Worm (Caenorhabditis elegans) whole organism, late embryonic: Measurements from ENCODE around the gene ZK1251.3.

Experiments
- C08G9.2 ChIP-seq: sonication (generic microtip); optimal IDR thresholded peaks from 2 replicates; lab custom pipeline; 2016; ENCODE audit warnings: mild to moderate bottlenecking, missing genetic modification characterization, moderate library complexity, missing compliant biosample characterization
- F13H6.1 ChIP-seq: sonication (generic microtip); optimal IDR thresholded peaks from 2 replicates; lab custom pipeline; 2016; ENCODE audit warnings: missing genetic modification characterization, missing compliant biosample characterization
- K02D7.2 ChIP-seq: sonication (generic microtip); optimal IDR thresholded peaks from 2 replicates; lab custom pipeline; 2017; ENCODE audit warnings: mild to moderate bottlenecking, missing genetic modification characterization, missing compliant biosample characterization
- T23F11.4 ChIP-seq: fragments of 200-800 bp; sonication (Bioruptor generic); optimal IDR thresholded peaks from 2 replicates; lab custom pipeline; 2018; ENCODE audit warnings: mild to moderate bottlenecking, missing genetic modification characterization, missing compliant biosample characterization
- Y22D7AL.16 ChIP-seq: sonication (generic microtip); optimal IDR thresholded peaks from 2 replicates; lab custom pipeline; 2016; ENCODE audit warnings: missing genetic modification characterization, missing compliant biosample characterization
- ahr-1 ChIP-seq: sonication (generic microtip); optimal IDR thresholded peaks from 2 replicates; lab custom pipeline; 2016; ENCODE audit warnings: missing genetic modification characterization, missing compliant biosample characterization
- ceh-14 ChIP-seq: sonication (generic microtip); optimal IDR thresholded peaks from 2 replicates; lab custom pipeline; 2016; ENCODE audit warnings: missing genotype, missing genetic modification characterization, missing compliant biosample characterization
- ceh-24 ChIP-seq: sonication (generic microtip); optimal IDR thresholded peaks from 2 replicates; lab custom pipeline; 2016; ENCODE audit warnings: mild to moderate bottlenecking, missing genetic modification characterization, missing compliant biosample characterization
- ceh-30 ChIP-seq: fragments of 150-350 bp; optimal IDR thresholded peaks from 2 replicates; lab custom pipeline; 2014; ENCODE audit warnings: missing biosample characterization, missing genetic modification characterization
- ceh-31 ChIP-seq: sonication (generic microtip); optimal IDR thresholded peaks from 2 replicates; lab custom pipeline; 2016; ENCODE audit warnings: missing genetic modification characterization, missing compliant biosample characterization
- ceh-34 ChIP-seq: sonication (generic microtip); optimal IDR thresholded peaks from 2 replicates; lab custom pipeline; 2016; ENCODE audit warnings: mild to moderate bottlenecking, missing genetic modification characterization, missing compliant biosample characterization
- ceh-45 ChIP-seq: fragments of 200-800 bp; sonication (Bioruptor generic); IDR thresholded peaks from 2 replicates; pipeline ENCODE4 v1.3.6; 2022; ENCODE audit warnings: missing genetic modification reagents, missing genetic modification characterization, missing compliant biosample characterization
- ceh-6 ChIP-seq: fragments of 200-800 bp; sonication (Bioruptor generic); optimal IDR thresholded peaks from 2 replicates; lab custom pipeline; 2018; ENCODE audit warnings: mild to moderate bottlenecking, missing genetic modification characterization, missing compliant biosample characterization
- dmd-4 ChIP-seq: sonication (generic microtip); optimal IDR thresholded peaks from 2 replicates; lab custom pipeline; 2016; ENCODE audit warnings: borderline replicate concordance, missing genetic modification characterization, missing compliant biosample characterization
- dve-1 ChIP-seq: sonication (generic microtip); optimal IDR thresholded peaks from 2 replicates; lab custom pipeline; 2017; ENCODE audit warnings: antibody characterized with exemption, mild to moderate bottlenecking, missing genetic modification characterization, missing compliant biosample characterization
- elt-2 ChIP-seq: sonication (generic microtip); optimal IDR thresholded peaks from 2 replicates; lab custom pipeline; 2016; ENCODE audit warnings: missing genetic modification reagents, missing genetic modification characterization, missing compliant biosample characterization
- elt-4 ChIP-seq: sonication (generic microtip); optimal IDR thresholded peaks from 2 replicates; lab custom pipeline; 2016; ENCODE audit warnings: missing genetic modification characterization, missing compliant biosample characterization
- ets-4 ChIP-seq: sonication (generic microtip); optimal IDR thresholded peaks from 2 replicates; lab custom pipeline; 2016; ENCODE audit warnings: missing genetic modification characterization, missing compliant biosample characterization
- eyg-1 ChIP-seq: sonication (generic microtip); optimal IDR thresholded peaks from 2 replicates; lab custom pipeline; 2016; ENCODE audit warnings: missing genotype, missing genetic modification characterization, missing compliant biosample characterization
- fkh-6 ChIP-seq: sonication (generic microtip); optimal IDR thresholded peaks from 2 replicates; lab custom pipeline; 2016; ENCODE audit warnings: missing genetic modification characterization, missing compliant biosample characterization
- gmeb-2 ChIP-seq: sonication (generic microtip); optimal IDR thresholded peaks from 2 replicates; lab custom pipeline; 2016; ENCODE audit warnings: missing genetic modification characterization, inconsistent platforms, missing compliant biosample characterization
- hlh-30 ChIP-seq: sonication (generic microtip); optimal IDR thresholded peaks from 2 replicates; lab custom pipeline; 2017; ENCODE audit warnings: antibody characterized with exemption, missing genetic modification characterization, missing compliant biosample characterization; ENCODE audit not compliant: insufficient read depth
- lim-6 ChIP-seq: sonication (generic microtip); optimal IDR thresholded peaks from 2 replicates; lab custom pipeline; 2016; ENCODE audit warnings: missing genetic modification characterization, missing compliant biosample characterization
- lin-11 ChIP-seq: fragments of 200-800 bp; sonication (Bioruptor generic); optimal IDR thresholded peaks from 2 replicates; lab custom pipeline; 2018; ENCODE audit warnings: mild to moderate bottlenecking, missing genetic modification characterization, missing compliant biosample characterization
- madf-2 ChIP-seq: sonication (generic microtip); optimal IDR thresholded peaks from 2 replicates; lab custom pipeline; 2017; ENCODE audit warnings: missing genetic modification characterization, missing compliant biosample characterization
- mec-3 ChIP-seq: sonication (generic microtip); optimal IDR thresholded peaks from 2 replicates; lab custom pipeline; 2016; ENCODE audit warnings: borderline replicate concordance, missing genetic modification characterization, missing compliant biosample characterization
- nfya-1 ChIP-seq: sonication (generic microtip); optimal IDR thresholded peaks from 2 replicates; lab custom pipeline; 2017; ENCODE audit warnings: missing genetic modification characterization, mild to moderate bottlenecking, missing compliant biosample characterization, antibody characterized with exemption, moderate library complexity
- nhr-11 ChIP-seq: fragments of 150-350 bp; optimal IDR thresholded peaks from 2 replicates; lab custom pipeline; 2014; ENCODE audit warnings: missing biosample characterization, missing genetic modification characterization
- odd-2 ChIP-seq: sonication (generic microtip); optimal IDR thresholded peaks from 2 replicates; lab custom pipeline; 2017; ENCODE audit warnings: antibody characterized with exemption, mild to moderate bottlenecking, missing genetic modification characterization, missing compliant biosample characterization
- pag-3 ChIP-seq: sonication (generic microtip); optimal IDR thresholded peaks from 2 replicates; lab custom pipeline; 2016; ENCODE audit warnings: missing compliant biosample characterization, missing genetic modification characterization, borderline replicate concordance
- pax-1 ChIP-seq: fragments of 150-350 bp; optimal IDR thresholded peaks from 2 replicates; lab custom pipeline; 2014; ENCODE audit warnings: missing biosample characterization, missing genetic modification characterization
- pha-2 ChIP-seq: sonication (generic microtip); optimal IDR thresholded peaks from 2 replicates; lab custom pipeline; 2017; ENCODE audit warnings: mild to moderate bottlenecking, missing genetic modification characterization, missing compliant biosample characterization
- pha-4 ChIP-seq: fragments of 150-350 bp; optimal IDR thresholded peaks from 2 replicates; lab custom pipeline; 2018; ENCODE audit warnings: missing biosample characterization, missing genetic modification reagents, missing genetic modification characterization
- pqm-1 ChIP-seq: sonication (generic microtip); optimal IDR thresholded peaks from 2 replicates; lab custom pipeline; 2016; ENCODE audit warnings: missing genetic modification characterization, missing compliant biosample characterization
- pros-1 ChIP-seq: fragments of 150-350 bp; optimal IDR thresholded peaks from 2 replicates; lab custom pipeline; 2014; ENCODE audit warnings: missing biosample characterization, missing genetic modification reagents, missing genetic modification characterization
- ref-2 ChIP-seq: sonication (generic microtip); optimal IDR thresholded peaks from 2 replicates; lab custom pipeline; 2016; ENCODE audit warnings: missing genetic modification characterization, missing compliant biosample characterization
- rnt-1 ChIP-seq: sonication (generic microtip); optimal IDR thresholded peaks from 2 replicates; lab custom pipeline; 2016; ENCODE audit warnings: missing genetic modification characterization, missing compliant biosample characterization
- sox-2 ChIP-seq: fragments of 200-800 bp; sonication (Bioruptor generic); IDR thresholded peaks from 2 replicates; pipeline ENCODE4 v1.3.6; 2022; ENCODE audit warnings: missing genetic modification reagents, missing genetic modification characterization, missing compliant biosample characterization
- sox-4 ChIP-seq: sonication (generic microtip); optimal IDR thresholded peaks from 2 replicates; lab custom pipeline; 2017; ENCODE audit warnings: mild to moderate bottlenecking, missing genetic modification characterization, inconsistent platforms, missing compliant biosample characterization
- syd-9 ChIP-seq: sonication (generic microtip); optimal IDR thresholded peaks from 2 replicates; lab custom pipeline; 2016; ENCODE audit warnings: mild to moderate bottlenecking, missing genetic modification characterization, moderate library complexity, missing compliant biosample characterization
- tbx-7 ChIP-seq: sonication (generic microtip); optimal IDR thresholded peaks from 2 replicates; lab custom pipeline; 2016; ENCODE audit warnings: missing genotype, missing genetic modification characterization, missing compliant biosample characterization
- unc-42 ChIP-seq: sonication (generic microtip); optimal IDR thresholded peaks from 2 replicates; lab custom pipeline; 2016; ENCODE audit warnings: missing genotype, missing genetic modification characterization, missing compliant biosample characterization
- unc-55 ChIP-seq: sonication (generic microtip); optimal IDR thresholded peaks from 2 replicates; lab custom pipeline; 2017; ENCODE audit warnings: missing biosample characterization, missing genetic modification reagents, missing genetic modification characterization

Gene ZK1251.3

DNA sequence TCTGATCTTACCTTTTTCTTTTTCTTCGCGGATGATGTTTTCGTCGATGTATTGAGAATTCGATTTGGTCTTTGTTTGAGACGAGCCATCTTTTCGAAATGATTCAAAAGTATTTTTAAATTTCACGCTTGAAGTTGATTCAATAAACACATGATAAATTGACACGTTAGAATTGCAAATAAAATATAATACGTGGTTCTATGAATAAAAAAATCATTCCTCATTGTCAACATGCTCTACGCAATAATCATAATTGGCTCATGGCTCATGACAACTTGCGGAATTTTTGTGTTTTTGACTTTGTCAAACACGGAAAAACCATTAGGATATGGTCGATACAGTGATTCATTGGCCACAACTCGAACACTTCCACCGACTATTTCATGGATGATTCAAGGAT is at the start of gene ZK1251.3, which contains the start of gene htas-1:
ZK1251.3 (plus strand) TSS at position 226 of the 400 bp plus-strand sequence.
htas-1 (minus strand) TSS at position 101 of the 400 bp plus-strand sequence.
- TF ChIP-seq lin-11 (no peak), rnt-1 (tag; lab: Kevin White, UChicago) (no peak)
- TF ChIP-seq, all 69 proteins: peak for 0

DNA sequence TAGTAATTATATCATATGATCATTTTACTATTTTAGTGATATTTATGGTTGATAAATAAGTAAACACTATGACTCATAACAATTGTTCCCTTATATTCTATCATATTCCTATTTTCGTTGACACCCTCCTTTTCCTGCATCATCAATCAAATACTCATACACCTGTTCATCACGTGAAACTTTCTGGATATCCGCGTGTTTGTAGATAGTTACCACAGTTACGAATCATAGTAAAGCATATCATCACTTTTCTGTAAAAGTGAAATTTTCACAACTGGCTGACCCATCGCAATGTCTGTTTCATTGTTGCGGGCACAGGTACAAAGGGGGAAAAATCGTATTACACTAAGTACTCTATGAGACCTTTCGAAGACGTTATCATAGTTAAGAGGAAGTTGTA is 49.6 kb upstream of the ZK1251.3 start:
- no peak for TF ChIP-seq madf-2 (tag; lab: Kevin White, UChicago)
- no peak for TF ChIP-seq elt-4 (tag; lab: Kevin White, UChicago)
- no peak for TF ChIP-seq K02D7.2 (tag; lab: Kevin White, UChicago)
- no peak for TF ChIP-seq F13H6.1
- TF ChIP-seq lim-6: no peak
- TF ChIP-seq pha-4 (tag; lab: Kevin White, UChicago): no peak
- TF ChIP-seq pqm-1 (tag; lab: Kevin White, UChicago): no peak
- TF ChIP-seq dmd-4 (tag; lab: Kevin White, UChicago): no peak
- TF ChIP-seq odd-2 (tag; lab: Kevin White, UChicago): no peak
- no peak for TF ChIP-seq pax-1
- TF ChIP-seq ceh-34 (tag; lab: Kevin White, UChicago): no peak
- TF ChIP-seq mec-3: no peak
- no peak for TF ChIP-seq dve-1 (tag; lab: Kevin White, UChicago)
- TF ChIP-seq pha-2 (tag; lab: Kevin White, UChicago): no peak
- no peak for TF ChIP-seq C08G9.2
- TF ChIP-seq pros-1 (tag; lab: Kevin White, UChicago): no peak
- TF ChIP-seq eyg-1 (tag; lab: Kevin White, UChicago): no peak
- no peak for TF ChIP-seq tbx-7 (tag; lab: Kevin White, UChicago)
- no peak for TF ChIP-seq nhr-11 (tag; lab: Kevin White, UChicago)

DNA sequence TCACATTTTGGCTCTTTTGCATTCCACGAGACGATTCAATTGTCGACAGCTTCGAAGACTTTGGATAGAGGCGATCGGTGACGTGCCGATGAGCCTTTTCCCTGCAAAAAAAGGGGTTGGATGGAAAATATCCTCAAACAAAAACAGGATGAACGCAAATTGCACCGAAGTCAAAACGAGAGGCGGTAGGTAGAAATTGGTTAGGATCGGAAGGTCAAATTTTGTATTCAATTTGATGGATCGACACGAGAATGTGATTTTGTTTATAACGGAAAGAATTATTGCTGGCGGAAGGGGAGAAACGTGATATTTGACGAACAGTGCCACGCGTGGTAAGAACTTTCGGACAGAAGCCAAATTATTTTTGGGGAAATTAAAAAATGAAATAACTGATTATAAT is 48.6 kb upstream of the ZK1251.3 start, which contains the start of gene mca-1:
mca-1 (minus strand) TSS at position 101 of the 400 bp plus-strand sequence.
- no peak for TF ChIP-seq ref-2 (tag; lab: Kevin White, UChicago)
- TF ChIP-seq, all 69 proteins: peak for 0

DNA sequence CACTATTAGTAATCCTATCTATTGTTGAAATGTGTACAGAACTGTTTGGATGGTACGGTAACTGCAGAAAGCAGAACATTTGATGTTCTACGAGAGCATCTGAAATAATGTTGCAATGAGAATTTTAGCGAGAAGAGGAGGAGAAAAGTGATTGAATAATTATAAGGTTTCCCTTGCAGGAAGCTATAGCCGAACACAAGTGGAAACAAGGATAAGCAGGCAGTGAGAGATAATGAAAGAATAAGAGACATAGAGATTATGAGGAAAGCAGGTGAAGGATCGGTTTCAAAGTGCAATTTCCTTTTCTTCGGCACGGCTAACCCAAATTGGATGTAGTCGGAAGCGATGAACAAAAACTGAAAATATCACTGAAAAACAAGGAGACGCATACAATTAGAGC is 41.5 kb upstream of the ZK1251.3 start, which contains the start of gene del-2:
del-2 (minus strand) TSS at position 101 of the 400 bp plus-strand sequence.
- TF ChIP-seq hlh-30 (no peak), ceh-14 (peak; percentile 15)

DNA sequence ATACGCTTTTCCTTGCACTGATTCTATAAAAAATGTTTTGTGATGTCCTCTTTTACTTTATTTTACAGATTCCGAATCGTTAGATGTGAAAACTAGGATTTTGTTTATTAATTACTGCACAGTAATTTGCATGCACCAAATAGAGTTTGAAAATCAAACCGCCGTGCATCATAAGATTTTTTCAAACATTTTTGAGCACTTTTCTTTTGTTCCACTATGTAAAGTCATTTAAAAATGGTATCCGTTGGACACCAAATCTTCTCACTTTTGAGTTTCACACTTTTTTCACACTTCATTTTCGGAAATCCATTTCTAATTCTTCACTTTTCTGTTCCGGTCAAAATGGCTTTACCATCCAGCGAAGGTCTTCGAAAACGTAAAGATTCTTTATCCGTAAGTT is 40.3 kb upstream of the ZK1251.3 start, which contains the start of gene degl-2:
degl-2 (plus strand) TSS at position 301 of the 400 bp plus-strand sequence.
- no peak for TF ChIP-seq eyg-1 (tag; lab: Kevin White, UChicago)
- TF ChIP-seq C08G9.2: no peak
- no peak for TF ChIP-seq ceh-30
- no peak for TF ChIP-seq nfya-1 (tag; lab: Kevin White, UChicago)
- TF ChIP-seq gmeb-2 (tag; lab: Kevin White, UChicago): no peak
- TF ChIP-seq T23F11.4: no peak
- no peak for TF ChIP-seq sox-2 (GFP tag; lab: Robert Waterston, UW)
- no peak for TF ChIP-seq ceh-45 (GFP tag; lab: Robert Waterston, UW)
- no peak for TF ChIP-seq ceh-6 (GFP tag; lab: Kevin White, UChicago)

DNA sequence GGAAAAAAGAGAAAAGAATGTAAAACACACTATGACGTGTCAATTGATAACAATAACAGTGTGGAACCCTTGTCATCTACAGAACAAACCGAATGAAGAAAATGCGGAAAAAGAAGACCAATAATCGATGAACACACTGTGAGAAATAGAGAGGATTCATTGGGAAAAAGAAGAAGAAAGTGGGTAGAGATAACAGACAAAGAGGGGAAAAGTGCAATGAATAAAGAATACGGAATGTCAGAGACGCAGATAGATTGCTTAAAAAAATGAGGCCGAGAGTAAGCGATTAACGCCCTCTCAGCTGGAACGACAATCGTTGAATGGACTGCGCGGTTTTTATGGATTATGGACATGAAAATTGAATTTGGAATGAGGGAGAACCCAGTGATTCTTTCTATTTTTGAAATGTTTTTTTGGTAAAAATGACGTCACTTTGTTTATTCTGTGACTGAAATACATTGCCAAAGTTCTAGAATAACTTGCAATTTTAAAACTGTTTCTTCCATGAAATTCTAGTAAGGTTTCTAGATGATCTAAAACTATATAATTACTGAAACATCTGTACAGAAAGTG is 35.6 kb upstream of the ZK1251.3 start, which contains the start of gene amph-1:
amph-1 (minus strand) TSS at position 85 of the 573 bp plus-strand sequence.
- TF ChIP-seq pag-3 (tag; lab: Kevin White, UChicago): no peak
- TF ChIP-seq ref-2 (tag; lab: Kevin White, UChicago): no peak
- TF ChIP-seq ceh-31 (tag; lab: Kevin White, UChicago): peak; percentile 43
- TF ChIP-seq ceh-14: no peak
- no peak for TF ChIP-seq ahr-1 (tag; lab: Kevin White, UChicago)
- no peak for TF ChIP-seq elt-2
- TF ChIP-seq sox-2 (GFP tag; lab: Robert Waterston, UW): no peak
- TF ChIP-seq sox-4 (tag; lab: Kevin White, UChicago): no peak
- TF ChIP-seq syd-9 (tag; lab: Kevin White, UChicago): no peak
- no peak for TF ChIP-seq ceh-24
- TF ChIP-seq unc-42 (tag; lab: Kevin White, UChicago): peak; percentile 11
- peak; percentile 25 for TF ChIP-seq unc-55
- TF ChIP-seq pros-1 (tag; lab: Kevin White, UChicago): no peak
- no peak for TF ChIP-seq lin-11
- TF ChIP-seq Y22D7AL.16 (tag; lab: Kevin White, UChicago): no peak
- no peak for TF ChIP-seq K02D7.2 (tag; lab: Kevin White, UChicago)
- peak; percentile 17 for TF ChIP-seq nfya-1 (tag; lab: Kevin White, UChicago)
- TF ChIP-seq fkh-6 (tag; lab: Kevin White, UChicago): no peak
- TF ChIP-seq ets-4: no peak
